Worm (Caenorhabditis elegans) whole organism, L1 larva: ENCODE data around the gene try-10.

Experiments used
- C16A3.4 ChIP-seq: fragments of 150-350 bp; optimal IDR thresholded peaks from 2 replicates; lab custom pipeline; 2014; ENCODE audit warnings: missing biosample characterization, missing genetic modification characterization
- C34B4.2 ChIP-seq: sonication (generic microtip); optimal IDR thresholded peaks from 2 replicates; lab custom pipeline; 2017; ENCODE audit warnings: mild to moderate bottlenecking, missing genetic modification characterization, missing compliant biosample characterization
- F16B12.6 ChIP-seq: fragments of 150-350 bp; optimal IDR thresholded peaks from 2 replicates; lab custom pipeline; 2014; ENCODE audit warnings: missing biosample characterization, missing genetic modification characterization
- blmp-1 ChIP-seq: fragments of 150-350 bp; optimal IDR thresholded peaks from 2 replicates; lab custom pipeline; 2014; ENCODE audit warnings: missing biosample characterization, missing genetic modification characterization
- ceh-82 ChIP-seq, 3 experiments: fragments of 150-350 bp in 1 of 3; sonication (generic microtip) in 2 of 3; optimal IDR thresholded peaks; 2 replicates each; lab custom pipeline; 2014 to 2017; ENCODE audit warnings: missing biosample characterization in 3 of 3, missing genetic modification characterization in 3 of 3
- ceh-88 ChIP-seq: fragments of 200-800 bp; sonication (Bioruptor generic); IDR thresholded peaks from 2 replicates; pipeline ENCODE4 v1.3.6; 2022; ENCODE audit warnings: missing genetic modification characterization, missing compliant biosample characterization
- dpl-1 ChIP-seq, 3 experiments: fragments of 150-350 bp in 2 of 3; sonication (generic microtip) in 1 of 3; optimal IDR thresholded peaks; 2 replicates each; lab custom pipeline; 2014 to 2017; ENCODE audit warnings: missing biosample characterization in 3 of 3, missing genetic modification characterization in 3 of 3, missing genetic modification reagents in 3 of 3
- dsc-1 ChIP-seq: sonication (generic microtip); optimal IDR thresholded peaks from 2 replicates; lab custom pipeline; 2016; ENCODE audit warnings: mild to moderate bottlenecking, missing genetic modification characterization, missing compliant biosample characterization
- efl-1 ChIP-seq, 4 experiments: fragments of 150-350 bp; optimal IDR thresholded peaks in 3 of 4; peaks in 1 of 4; 1 replicate in 1 of 4; 2 replicates in 3 of 4; lab custom pipeline; 2014; ENCODE audit warnings: missing biosample characterization in 2 of 4, missing genetic modification characterization in 2 of 4, missing genetic modification reagents in 2 of 4
- egl-13 ChIP-seq: sonication (generic microtip); optimal IDR thresholded peaks from 2 replicates; lab custom pipeline; 2016; ENCODE audit warnings: missing genotype, missing genetic modification reagents, missing genetic modification characterization, missing compliant biosample characterization
- elt-2 ChIP-seq: sonication (generic microtip); optimal IDR thresholded peaks from 2 replicates; lab custom pipeline; 2016; ENCODE audit warnings: missing genetic modification characterization, mild to moderate bottlenecking, inconsistent platforms, missing compliant biosample characterization, missing genetic modification reagents
- elt-3 ChIP-seq, 6 experiments: fragments of 150-350 bp in 1 of 6; sonication (generic microtip); optimal IDR thresholded peaks; 2 replicates each; lab custom pipeline; 2017 to 2018; ENCODE audit warnings: missing biosample characterization in 6 of 6, missing genetic modification characterization in 6 of 6, inconsistent platforms in 1 of 6
- fkh-10 ChIP-seq: sonication (generic microtip); optimal IDR thresholded peaks from 2 replicates; lab custom pipeline; 2017; ENCODE audit warnings: missing biosample characterization, missing genetic modification reagents, missing genetic modification characterization
- fkh-8 ChIP-seq: sonication (generic microtip); optimal IDR thresholded peaks from 2 replicates; lab custom pipeline; 2016; ENCODE audit warnings: mild to moderate bottlenecking, missing genetic modification characterization, missing compliant biosample characterization
- irx-1 ChIP-seq: sonication (generic microtip); optimal IDR thresholded peaks from 2 replicates; lab custom pipeline; 2016; ENCODE audit warnings: missing genetic modification characterization, missing compliant biosample characterization
- isw-1 ChIP-seq: fragments of 200-800 bp; sonication (Bioruptor generic); IDR thresholded peaks from 2 replicates; pipeline ENCODE4 v1.3.6; 2022; ENCODE audit warnings: missing genetic modification characterization, missing compliant biosample characterization
- lin-14 ChIP-seq: fragments of 200-800 bp; sonication (Bioruptor generic); optimal IDR thresholded peaks from 2 replicates; lab custom pipeline; 2018; ENCODE audit warnings: mild to moderate bottlenecking, missing genetic modification characterization, moderate library complexity, missing compliant biosample characterization
- lin-15B ChIP-seq: fragments of 150-350 bp; sonication (generic microtip); optimal IDR thresholded peaks from 3 replicates; lab custom pipeline; 2014; ENCODE audit warnings: missing biosample characterization, missing genetic modification characterization
- lin-35 ChIP-seq, 2 experiments: fragments of 150-350 bp; optimal IDR thresholded peaks; 2 replicates each; lab custom pipeline; 2014; ENCODE audit warnings: missing biosample characterization in 2 of 2, missing genetic modification characterization in 2 of 2, missing genetic modification reagents in 2 of 2
- lsy-2 ChIP-seq, 2 experiments: fragments of 150-350 bp; optimal IDR thresholded peaks; 2 replicates each; lab custom pipeline; 2014; ENCODE audit warnings: missing biosample characterization in 2 of 2, missing genetic modification characterization in 2 of 2
- mab-9 ChIP-seq: fragments of 200-800 bp; sonication (Bioruptor generic); IDR thresholded peaks from 2 replicates; pipeline ENCODE4 v1.3.6; 2022; ENCODE audit warnings: missing genetic modification reagents, missing genetic modification characterization, missing compliant biosample characterization
- mdl-1 ChIP-seq, 2 experiments: fragments of 150-350 bp; optimal IDR thresholded peaks; 2 replicates each; lab custom pipeline; 2014 to 2017; ENCODE audit warnings: missing biosample characterization in 2 of 2, missing genetic modification characterization in 2 of 2, inconsistent platforms in 1 of 2
- mef-2 ChIP-seq: fragments of 150-350 bp; optimal IDR thresholded peaks from 2 replicates; lab custom pipeline; 2014; ENCODE audit warnings: missing biosample characterization, missing genetic modification characterization
- mep-1 ChIP-seq: fragments of 150-350 bp; optimal IDR thresholded peaks from 2 replicates; lab custom pipeline; 2014; ENCODE audit warnings: missing biosample characterization, missing genetic modification characterization
- nhr-19 ChIP-seq: fragments of 200-800 bp; sonication (Bioruptor generic); conservative IDR thresholded peaks from 2 replicates; pipeline ENCODE4 v1.3.6; 2022; ENCODE audit warnings: missing genetic modification characterization, missing compliant biosample characterization
- nhr-20 ChIP-seq: sonication (generic microtip); optimal IDR thresholded peaks from 2 replicates; lab custom pipeline; 2016; ENCODE audit warnings: mild to moderate bottlenecking, missing genetic modification characterization, missing compliant biosample characterization
- nhr-47 ChIP-seq: sonication (generic microtip); optimal IDR thresholded peaks from 2 replicates; lab custom pipeline; 2016; ENCODE audit warnings: mild to moderate bottlenecking, missing genetic modification characterization, moderate library complexity, missing compliant biosample characterization
- nhr-71 ChIP-seq: sonication (generic microtip); optimal IDR thresholded peaks from 2 replicates; lab custom pipeline; 2016; ENCODE audit warnings: mild to moderate bottlenecking, missing genetic modification characterization, moderate library complexity, missing compliant biosample characterization
- nhr-85 ChIP-seq: sonication (generic microtip); peaks from one replicate; lab custom pipeline; 2016; ENCODE audit warnings: missing genetic modification characterization, inconsistent platforms, missing compliant biosample characterization
- nhr-90 ChIP-seq: sonication (generic microtip); optimal IDR thresholded peaks from 2 replicates; lab custom pipeline; 2016; ENCODE audit warnings: mild to moderate bottlenecking, missing genetic modification characterization, missing compliant biosample characterization; ENCODE audit not compliant: poor library complexity
- pax-3 ChIP-seq: fragments of 200-800 bp; sonication (Bioruptor generic); optimal IDR thresholded peaks from 2 replicates; lab custom pipeline; 2018; ENCODE audit warnings: mild to moderate bottlenecking, missing genetic modification characterization, moderate library complexity, missing compliant biosample characterization
- rnt-1 ChIP-seq: sonication (generic microtip); optimal IDR thresholded peaks from 2 replicates; lab custom pipeline; 2016; ENCODE audit warnings: mild to moderate bottlenecking, missing genetic modification characterization, moderate library complexity, missing compliant biosample characterization
- snu-23 ChIP-seq: sonication (generic microtip); optimal IDR thresholded peaks from 2 replicates; lab custom pipeline; 2016; ENCODE audit warnings: missing genetic modification characterization, missing compliant biosample characterization
- swsn-7 ChIP-seq: sonication (generic microtip); optimal IDR thresholded peaks from 2 replicates; lab custom pipeline; 2016; ENCODE audit warnings: missing genetic modification characterization, missing compliant biosample characterization
- tbx-2 ChIP-seq: sonication (generic microtip); optimal IDR thresholded peaks from 2 replicates; lab custom pipeline; 2016; ENCODE audit warnings: missing genetic modification characterization, missing compliant biosample characterization
- unc-130 ChIP-seq: fragments of 150-350 bp; optimal IDR thresholded peaks from 2 replicates; lab custom pipeline; 2017; ENCODE audit warnings: missing biosample characterization, missing genetic modification characterization, inconsistent platforms
- unc-86 ChIP-seq: sonication (generic microtip); optimal IDR thresholded peaks from 2 replicates; lab custom pipeline; 2016; ENCODE audit warnings: missing genetic modification characterization, missing compliant biosample characterization
- vab-15 ChIP-seq: sonication (generic microtip); optimal IDR thresholded peaks from 2 replicates; lab custom pipeline; 2017; ENCODE audit warnings: missing genotype, mild to moderate bottlenecking, missing genetic modification characterization, missing compliant biosample characterization
- xbp-1 ChIP-seq: sonication (generic microtip); optimal IDR thresholded peaks from 2 replicates; lab custom pipeline; 2016; ENCODE audit warnings: missing genetic modification characterization, missing compliant biosample characterization
- zip-4 ChIP-seq: fragments of 200-800 bp; sonication (Bioruptor generic); optimal IDR thresholded peaks from 2 replicates; lab custom pipeline; 2018; ENCODE audit warnings: mild to moderate bottlenecking, missing genetic modification characterization, moderate library complexity, missing compliant biosample characterization
- ztf-4 ChIP-seq: fragments of 150-350 bp; optimal IDR thresholded peaks from 2 replicates; lab custom pipeline; 2014; ENCODE audit warnings: missing biosample characterization, missing genetic modification characterization

Gene try-10

ce11 chrV:12968555-12968954 is 44.5 kb downstream of the try-10 start, which contains the start of gene lin-46:
Gene lin-46, plus strand, starts transcription at chrV:12968855.
- TF ChIP-seq mef-2 (tag; lab: Kevin White, UChicago) (no peak), C34B4.2 (no peak)
- TF ChIP-seq, all 84 proteins: peak for 0

- TF ChIP-seq unc-86 (tag; lab: Kevin White, UChicago), result peak; percentile 5
- peak; percentile 49 for TF ChIP-seq mep-1 (tag; lab: Kevin White, UChicago)
- peak; percentile 20 for TF ChIP-seq zip-4 (GFP tag; lab: Kevin White, UChicago)
- TF ChIP-seq swsn-7 (tag; lab: Kevin White, UChicago), result peak; percentile 67
- TF ChIP-seq nhr-19 (GFP tag; lab: Robert Waterston, UW), result peak; percentile 85
- peak; percentile 80 for TF ChIP-seq lin-14 (GFP tag; lab: Kevin White, UChicago)
- TF ChIP-seq fkh-8, result peak; percentile 71
- peak; percentile 82 for TF ChIP-seq snu-23 (GFP tag; lab: Kevin White, UChicago)
- TF ChIP-seq dsc-1 (tag; lab: Kevin White, UChicago), result peak; percentile 37
- peak; percentile 76 for TF ChIP-seq xbp-1 (tag; lab: Kevin White, UChicago)
- peak; percentile 85 for TF ChIP-seq nhr-71 (tag; lab: Kevin White, UChicago)
- TF ChIP-seq dpl-1 (GFP tag; optimal IDR thresholded peaks at IDR 0.05; lab: Kevin White, UChicago), result peak; percentile 8 to 69 (median 58)
- TF ChIP-seq lin-15B (tag; lab: Kevin White, UChicago), result peak; percentile 62
- TF ChIP-seq egl-13 (tag; lab: Kevin White, UChicago), result peak; percentile 16
- TF ChIP-seq nhr-47 (tag; lab: Kevin White, UChicago), result peak; percentile 78
- TF ChIP-seq ceh-88 (GFP tag; lab: Robert Waterston, UW), result peak; percentile 78
- TF ChIP-seq nhr-20, result peak; percentile 78
- TF ChIP-seq vab-15 (tag; lab: Kevin White, UChicago), result peak; percentile 75
- TF ChIP-seq isw-1 (GFP tag; lab: Robert Waterston, UW), result peak; percentile 71
- peak; percentile 17 for TF ChIP-seq unc-130 (tag; lab: Kevin White, UChicago)
- peak; percentile 72 to 91 for TF ChIP-seq lsy-2 (tag; optimal IDR thresholded peaks at IDR 0.05; lab: Kevin White, UChicago)
- peak; percentile 78 for TF ChIP-seq F16B12.6
- TF ChIP-seq ztf-4 (tag; lab: Kevin White, UChicago), result peak; percentile 13
- TF ChIP-seq irx-1 (tag; lab: Kevin White, UChicago), result peak; percentile 48
- TF ChIP-seq fkh-10 (GFP tag; lab: Kevin White, UChicago), result peak; percentile 24
- TF ChIP-seq elt-2 (tag; lab: Kevin White, UChicago), result peak; percentile 10
- peak in 1 of 2 experiments; percentile 24 for TF ChIP-seq mdl-1 (tag; optimal IDR thresholded peaks at IDR 0.05; lab: Kevin White, UChicago)
- 0 out of 2 replicates have a peak, but pooled peaks have one; percentile 9 for TF ChIP-seq mab-9 (GFP tag; lab: Robert Waterston, UW)
- peak; percentile 33 for TF ChIP-seq C16A3.4
- peak; percentile 7 for TF ChIP-seq blmp-1 (tag; lab: Kevin White, UChicago)
- peak; percentile 70 for TF ChIP-seq tbx-2 (tag; lab: Kevin White, UChicago)
- TF ChIP-seq pax-3 (tag; lab: Kevin White, UChicago), result peak; percentile 78
- peak; percentile 54 to 55 for TF ChIP-seq lin-35 (GFP tag; optimal IDR thresholded peaks at IDR 0.05; lab: Kevin White, UChicago)
- peak; percentile 90 for TF ChIP-seq nhr-85 (tag; lab: Kevin White, UChicago)
- peak; percentile 71 for TF ChIP-seq nhr-90 (tag; lab: Kevin White, UChicago)
- peak; percentile 49 for TF ChIP-seq rnt-1
- TF ChIP-seq efl-1 (optimal IDR thresholded peaks at IDR 0.05; lab: Kevin White, UChicago), result peak; percentile 53 to 62
- TF ChIP-seq efl-1 (GFP tag; optimal IDR thresholded peaks at IDR 0.05 in 1 of 2; lab: Kevin White, UChicago), result peak; percentile 42 to 95
- peak in 1 of 6 experiments; percentile 28 for TF ChIP-seq elt-3 (tag; optimal IDR thresholded peaks at IDR 0.05; lab: Kevin White, UChicago)
- peak in 1 of 3 experiments; percentile 51 for TF ChIP-seq ceh-82 (tag; optimal IDR thresholded peaks at IDR 0.05; lab: Kevin White, UChicago)
Observed at ce11 chrV:12967925-12968327, 45.1 kb downstream of the try-10 start, which contains the start of gene R186.8. Gene R186.8, minus strand, starts transcription at chrV:12967982.
